Worm (Caenorhabditis elegans) whole organism, L4 larva: ENCODE measurements around the gene Y46C8AM.1.
A peak's percentile ranks its signal among the peaks of the same experiment; 100 is the strongest.

Experiments used
- F37D6.2 ChIP-seq: sonication (generic microtip); optimal IDR thresholded peaks from 2 replicates; lab custom pipeline; 2016; ENCODE audit warnings: mild to moderate bottlenecking, missing genetic modification characterization, missing compliant biosample characterization
- F44E2.7 ChIP-seq: fragments of 200-800 bp; sonication (Bioruptor generic); IDR thresholded peaks from 2 replicates; pipeline ENCODE4 v2.1.2; 2022; ENCODE audit warnings: missing genetic modification characterization, missing compliant biosample characterization
- R02D3.7 ChIP-seq: fragments of 150-350 bp; sonication (generic microtip); optimal IDR thresholded peaks from 3 replicates; lab custom pipeline; 2014; ENCODE audit warnings: missing biosample characterization, missing genetic modification characterization
- Y105C5A.15 ChIP-seq: fragments of 200-800 bp; sonication (Bioruptor generic); IDR thresholded peaks from 2 replicates; pipeline ENCODE4 v1.3.6; 2022; ENCODE audit warnings: missing genetic modification characterization, missing compliant biosample characterization
- ZK337.2 ChIP-seq: fragments of 200-800 bp; sonication (Bioruptor generic); IDR thresholded peaks from 2 replicates; pipeline ENCODE4 v1.3.6; 2022; ENCODE audit warnings: missing genetic modification reagents, missing genetic modification characterization, missing compliant biosample characterization
- ZK546.5 ChIP-seq, 2 experiments: sonication (generic microtip); optimal IDR thresholded peaks; 2 replicates each; lab custom pipeline; 2017; ENCODE audit warnings: missing biosample characterization in 2 of 2, missing genetic modification characterization in 2 of 2
- ama-1 ChIP-seq: fragments of 150-350 bp; optimal IDR thresholded peaks from 2 replicates; lab custom pipeline; 2014; ENCODE audit warnings: inconsistent platforms, mixed read lengths
- arid-1 ChIP-seq: fragments of 200-800 bp; sonication (Bioruptor generic); conservative IDR thresholded peaks from 2 replicates; pipeline ENCODE4 v1.3.6; 2022; ENCODE audit warnings: missing genetic modification reagents, missing genetic modification characterization, missing compliant biosample characterization
- ceh-44 ChIP-seq: fragments of 200-800 bp; sonication (Bioruptor generic); IDR thresholded peaks from 2 replicates; pipeline ENCODE4 v1.3.6; 2022; ENCODE audit warnings: missing genetic modification reagents, missing genetic modification characterization, missing compliant biosample characterization
- ceh-82 ChIP-seq: sonication (generic microtip); optimal IDR thresholded peaks from 2 replicates; lab custom pipeline; 2017; ENCODE audit warnings: missing biosample characterization, missing genetic modification characterization
- cey-2 ChIP-seq: sonication (generic microtip); optimal IDR thresholded peaks from 3 replicates; lab custom pipeline; 2017; ENCODE audit warnings: missing genetic modification characterization, mild to moderate bottlenecking, missing compliant biosample characterization, antibody characterized with exemption, borderline replicate concordance; ENCODE audit not compliant: insufficient read depth
- daf-12 ChIP-seq: fragments of 150-350 bp; optimal IDR thresholded peaks from 2 replicates; lab custom pipeline; 2014; ENCODE audit warnings: missing biosample characterization, missing genetic modification reagents, missing genetic modification characterization
- daf-16 ChIP-seq, 3 experiments: sonication (generic microtip); optimal IDR thresholded peaks; 2 replicates each; lab custom pipeline; 2016 to 2017; ENCODE audit warnings: missing genetic modification characterization in 3 of 3, missing genetic modification reagents in 3 of 3, mild to moderate bottlenecking in 2 of 3, missing compliant biosample characterization in 2 of 3, missing biosample characterization in 1 of 3, moderate library complexity in 1 of 3
- daf-19 ChIP-seq: fragments of 200-800 bp; sonication (Bioruptor generic); conservative IDR thresholded peaks from 2 replicates; pipeline ENCODE4 v1.3.6; 2022; ENCODE audit warnings: missing genetic modification characterization, missing compliant biosample characterization
- dmd-8 ChIP-seq: fragments of 200-800 bp; sonication (Bioruptor generic); IDR thresholded peaks from 2 replicates; pipeline ENCODE4 v1.3.6; 2022; ENCODE audit warnings: missing genetic modification characterization, missing compliant biosample characterization
- dmd-9 ChIP-seq: fragments of 200-800 bp; sonication (Bioruptor generic); IDR thresholded peaks from 2 replicates; pipeline ENCODE4 v1.3.6; 2022; ENCODE audit warnings: missing genetic modification reagents, missing genetic modification characterization, missing compliant biosample characterization
- duxl-1 ChIP-seq: sonication (generic microtip); optimal IDR thresholded peaks from 2 replicates; lab custom pipeline; 2016; ENCODE audit warnings: mild to moderate bottlenecking, missing genetic modification characterization, moderate library complexity, missing compliant biosample characterization; ENCODE audit not compliant: poor library complexity
- dve-1 ChIP-seq: sonication (generic microtip); optimal IDR thresholded peaks from 2 replicates; lab custom pipeline; 2017; ENCODE audit warnings: antibody characterized with exemption, mild to moderate bottlenecking, missing genetic modification characterization, missing compliant biosample characterization; ENCODE audit not compliant: insufficient read depth
- egl-43 ChIP-seq: fragments of 200-800 bp; sonication (Bioruptor generic); IDR thresholded peaks from 2 replicates; pipeline ENCODE4 v1.3.6; 2022; ENCODE audit warnings: missing genetic modification reagents, missing genetic modification characterization, missing compliant biosample characterization
- hlh-11 ChIP-seq: fragments of 200-800 bp; sonication (Bioruptor generic); optimal IDR thresholded peaks from 2 replicates; lab custom pipeline; 2018; ENCODE audit warnings: mild to moderate bottlenecking, missing genetic modification characterization, missing compliant biosample characterization
- lim-7 ChIP-seq: fragments of 200-800 bp; sonication (Bioruptor generic); IDR thresholded peaks from 2 replicates; pipeline ENCODE4 v1.3.6; 2022; ENCODE audit warnings: missing genetic modification characterization, missing compliant biosample characterization
- lin-1 ChIP-seq: fragments of 200-800 bp; sonication (Bioruptor generic); IDR thresholded peaks from 2 replicates; pipeline ENCODE4 v1.3.6; 2022; ENCODE audit warnings: missing genetic modification reagents, missing genetic modification characterization, missing compliant biosample characterization
- lin-39 ChIP-seq: fragments of 150-350 bp; optimal IDR thresholded peaks from 2 replicates; lab custom pipeline; 2014; ENCODE audit warnings: missing biosample characterization, missing genetic modification reagents, missing genetic modification characterization
- lsy-2 ChIP-seq, 2 experiments: fragments of 150-350 bp in 1 of 2; sonication (generic microtip) in 1 of 2; optimal IDR thresholded peaks; 2 replicates each; lab custom pipeline; 2014 to 2017; ENCODE audit warnings: missing biosample characterization in 2 of 2, missing genetic modification characterization in 2 of 2
- madf-5 ChIP-seq, 2 experiments: fragments of 200-800 bp; sonication (Bioruptor generic); IDR thresholded peaks; 2 replicates each; pipeline ENCODE4 v1.3.6; 2022; ENCODE audit warnings: missing compliant biosample characterization in 2 of 2, missing genetic modification characterization in 2 of 2
- madf-9 ChIP-seq: fragments of 200-800 bp; sonication (Bioruptor generic); conservative IDR thresholded peaks from 2 replicates; pipeline ENCODE4 v1.3.6; 2022; ENCODE audit warnings: missing genetic modification reagents, missing genetic modification characterization, missing compliant biosample characterization
- mdl-1 ChIP-seq, 2 experiments: fragments of 150-350 bp in 1 of 2; sonication (generic microtip) in 1 of 2; optimal IDR thresholded peaks; 2 replicates each; lab custom pipeline; 2014 to 2017; ENCODE audit warnings: missing biosample characterization in 2 of 2, missing genetic modification characterization in 2 of 2
- mdt-29 ChIP-seq: fragments of 200-800 bp; sonication (Bioruptor generic); IDR thresholded peaks from 2 replicates; pipeline ENCODE4 v1.3.6; 2022; ENCODE audit warnings: missing genetic modification reagents, missing genetic modification characterization, missing compliant biosample characterization
- mep-1 ChIP-seq: fragments of 150-350 bp; sonication (generic microtip); optimal IDR thresholded peaks from 3 replicates; lab custom pipeline; 2014; ENCODE audit warnings: missing biosample characterization, missing genetic modification characterization
- mes-2 ChIP-seq: sonication (generic microtip); optimal IDR thresholded peaks from 2 replicates; lab custom pipeline; 2016; ENCODE audit warnings: missing genotype, mild to moderate bottlenecking, missing genetic modification characterization, missing compliant biosample characterization; ENCODE audit not compliant: poor library complexity, severe bottlenecking
- mxl-2 ChIP-seq: fragments of 200-800 bp; sonication (Bioruptor generic); conservative IDR thresholded peaks from 2 replicates; pipeline ENCODE4 v1.3.6; 2022; ENCODE audit warnings: missing genetic modification reagents, missing genetic modification characterization, missing compliant biosample characterization
- mxl-3 ChIP-seq: fragments of 200-800 bp; sonication (Bioruptor generic); optimal IDR thresholded peaks from 2 replicates; lab custom pipeline; 2018; ENCODE audit warnings: mild to moderate bottlenecking, missing genetic modification characterization, missing compliant biosample characterization
- nhr-11 ChIP-seq: fragments of 150-350 bp; optimal IDR thresholded peaks from 2 replicates; lab custom pipeline; 2014; ENCODE audit warnings: missing biosample characterization, missing genetic modification characterization
- nhr-111 ChIP-seq: fragments of 200-800 bp; sonication (Bioruptor generic); optimal IDR thresholded peaks from 2 replicates; lab custom pipeline; 2018; ENCODE audit warnings: mild to moderate bottlenecking, missing genetic modification characterization, missing compliant biosample characterization
- nhr-25 ChIP-seq: sonication (generic microtip); optimal IDR thresholded peaks from 2 replicates; lab custom pipeline; 2017; ENCODE audit warnings: missing genetic modification characterization, mild to moderate bottlenecking, missing compliant biosample characterization, antibody characterized with exemption, moderate library complexity, borderline replicate concordance; ENCODE audit not compliant: insufficient read depth
- nhr-28 ChIP-seq: fragments of 150-350 bp; optimal IDR thresholded peaks from 2 replicates; lab custom pipeline; 2014; ENCODE audit warnings: missing biosample characterization, missing genetic modification characterization
- nhr-41 ChIP-seq: fragments of 200-800 bp; sonication (Bioruptor generic); IDR thresholded peaks from 2 replicates; pipeline ENCODE4 v1.3.6; 2022; ENCODE audit warnings: missing genetic modification reagents, missing genetic modification characterization, missing compliant biosample characterization
- nhr-42 ChIP-seq: fragments of 200-800 bp; sonication (Bioruptor generic); IDR thresholded peaks from 2 replicates; pipeline ENCODE4 v1.3.6; 2022; ENCODE audit warnings: missing genetic modification characterization, missing compliant biosample characterization
- nhr-6 ChIP-seq: fragments of 150-350 bp; optimal IDR thresholded peaks from 2 replicates; lab custom pipeline; 2014; ENCODE audit warnings: missing biosample characterization, missing genetic modification characterization
- nhr-77 ChIP-seq: fragments of 150-350 bp; optimal IDR thresholded peaks from 2 replicates; lab custom pipeline; 2014; ENCODE audit warnings: missing biosample characterization, missing genetic modification characterization
- php-3 ChIP-seq: fragments of 200-800 bp; sonication (Bioruptor generic); IDR thresholded peaks from 2 replicates; pipeline ENCODE4 v1.3.6; 2022; ENCODE audit warnings: missing genetic modification reagents, missing genetic modification characterization, missing compliant biosample characterization
- rbr-2 ChIP-seq: sonication (generic microtip); optimal IDR thresholded peaks from 2 replicates; lab custom pipeline; 2016; ENCODE audit warnings: missing genotype, missing genetic modification characterization, missing compliant biosample characterization
- snpc-4 ChIP-seq: fragments of 150-350 bp; optimal IDR thresholded peaks from 2 replicates; lab custom pipeline; 2014; ENCODE audit warnings: missing biosample characterization, missing genetic modification characterization
- spr-3 ChIP-seq: fragments of 200-800 bp; sonication (Bioruptor generic); optimal IDR thresholded peaks from 2 replicates; lab custom pipeline; 2018; ENCODE audit warnings: mild to moderate bottlenecking, missing genetic modification characterization, missing compliant biosample characterization
- tag-97 ChIP-seq: fragments of 200-800 bp; sonication (Bioruptor generic); IDR thresholded peaks from 2 replicates; pipeline ENCODE4 v1.3.6; 2022; ENCODE audit warnings: missing genetic modification characterization, missing compliant biosample characterization
- tra-1 ChIP-seq: fragments of 200-800 bp; sonication (Bioruptor generic); IDR thresholded peaks from 2 replicates; pipeline ENCODE4 v1.3.6; 2022; ENCODE audit warnings: missing genetic modification reagents, missing genetic modification characterization, missing compliant biosample characterization
- unc-39 ChIP-seq: sonication (generic microtip); optimal IDR thresholded peaks from 2 replicates; lab custom pipeline; 2017; ENCODE audit warnings: missing biosample characterization, missing genetic modification characterization
- vab-7 ChIP-seq: fragments of 200-800 bp; sonication (Bioruptor generic); IDR thresholded peaks from 2 replicates; pipeline ENCODE4 v1.3.6; 2022; ENCODE audit warnings: missing genetic modification reagents, missing genetic modification characterization, missing compliant biosample characterization
- zfp-2 ChIP-seq: sonication (generic microtip); optimal IDR thresholded peaks from 2 replicates; lab custom pipeline; 2016; ENCODE audit warnings: mild to moderate bottlenecking, missing genetic modification characterization, missing compliant biosample characterization
- zip-11 ChIP-seq: fragments of 200-800 bp; sonication (Bioruptor generic); IDR thresholded peaks from 2 replicates; pipeline ENCODE4 v1.3.6; 2022; ENCODE audit warnings: missing genetic modification characterization, missing compliant biosample characterization
- zip-2 ChIP-seq: fragments of 150-350 bp; optimal IDR thresholded peaks from 2 replicates; lab custom pipeline; 2014; ENCODE audit warnings: missing biosample characterization, missing genetic modification characterization

The Y46C8AM.1 gene

DNA sequence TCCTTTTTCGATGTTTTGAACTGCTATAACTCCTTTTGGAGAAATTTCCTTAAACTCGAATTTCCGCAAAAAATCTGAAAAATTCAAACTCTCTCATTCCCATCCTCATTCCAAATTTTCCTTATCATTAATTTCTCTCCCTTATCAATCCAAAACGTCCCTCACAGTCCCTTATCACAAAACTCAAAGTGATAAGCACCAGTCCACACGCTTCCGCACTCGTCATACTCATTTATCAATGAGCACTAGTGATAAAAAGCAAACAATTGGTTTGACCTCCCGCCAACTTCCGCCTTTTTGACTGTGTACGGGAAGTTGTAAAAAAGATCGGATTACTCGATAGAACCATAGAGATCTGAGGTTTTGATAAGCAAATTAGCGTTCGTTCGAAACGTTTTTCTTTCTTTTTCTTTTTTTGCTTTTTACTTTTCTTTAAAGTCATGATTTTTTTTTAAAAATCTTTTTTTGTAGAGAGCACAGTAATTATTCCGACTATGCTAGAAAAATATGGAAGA is 26.0 kb downstream of the Y46C8AM.1 start, which contains the start of gene clec-78:
TSS of gene clec-78 (plus strand) at position 465 of the 515 bp plus-strand sequence.
- TF ChIP-seq daf-16 (GFP tag; optimal IDR thresholded peaks at IDR 0.05; lab: Kevin White, UChicago) (no peak), daf-16 (tag; optimal IDR thresholded peaks at IDR 0.05; lab: Kevin White, UChicago) (peak; percentile 78), dve-1 (tag; lab: Kevin White, UChicago) (no peak), nhr-25 (tag; lab: Kevin White, UChicago) (no peak), daf-12 (no peak), ZK337.2 (GFP tag; lab: Robert Waterston, UW) (no peak), ZK546.5 (tag; optimal IDR thresholded peaks at IDR 0.05; lab: Kevin White, UChicago) (no peak), daf-19 (GFP tag; lab: Robert Waterston, UW) (no peak), zfp-2 (tag; lab: Kevin White, UChicago) (no peak), lin-1 (GFP tag; lab: Robert Waterston, UW) (peak; percentile 88), cey-2 (tag; lab: Kevin White, UChicago) (no peak), mxl-2 (GFP tag; lab: Robert Waterston, UW) (no peak), nhr-111 (no peak), tra-1 (peak; percentile 84), nhr-77 (tag; lab: Kevin White, UChicago) (peak; percentile 85), tag-97 (no peak), mep-1 (tag; lab: Kevin White, UChicago) (no peak), snpc-4 (no peak), zip-2 (tag; lab: Kevin White, UChicago) (no peak), ceh-44 (GFP tag; lab: Robert Waterston, UW) (no peak), R02D3.7 (no peak), ama-1 (lab: Kevin White, UChicago) (no peak), nhr-28 (tag; lab: Kevin White, UChicago) (peak; percentile 96), lin-39 (tag; lab: Kevin White, UChicago) (no peak), madf-5 (GFP tag; IDR thresholded peaks at IDR 0.05; lab: Robert Waterston, UW) (no peak), dmd-9 (GFP tag; lab: Robert Waterston, UW) (no peak), madf-9 (GFP tag; lab: Robert Waterston, UW) (no peak), mes-2 (tag; lab: Kevin White, UChicago) (peak; percentile 40), nhr-11 (tag; lab: Kevin White, UChicago) (no peak), ceh-82 (tag; lab: Kevin White, UChicago) (no peak), arid-1 (GFP tag; lab: Robert Waterston, UW) (no peak), lim-7 (no peak), dmd-8 (GFP tag; lab: Robert Waterston, UW) (no peak), F44E2.7 (GFP tag; lab: Robert Waterston, UW) (no peak), nhr-42 (GFP tag; lab: Robert Waterston, UW) (no peak), egl-43 (GFP tag; lab: Robert Waterston, UW) (no peak), Y105C5A.15 (GFP tag; lab: Robert Waterston, UW) (no peak), mdt-29 (no peak), vab-7 (GFP tag; lab: Robert Waterston, UW) (no peak), rbr-2 (tag; lab: Kevin White, UChicago) (no peak), hlh-11 (tag; lab: Kevin White, UChicago) (peak; percentile 79), mxl-3 (GFP tag; lab: Kevin White, UChicago) (peak; percentile 43), unc-39 (tag; lab: Kevin White, UChicago) (no peak), zip-11 (GFP tag; lab: Robert Waterston, UW) (no peak), nhr-6 (peak; percentile 39), php-3 (peak; percentile 83), spr-3 (no peak), duxl-1 (tag; lab: Kevin White, UChicago) (no peak), F37D6.2 (tag; lab: Kevin White, UChicago) (no peak), mdl-1 (tag; optimal IDR thresholded peaks at IDR 0.05; lab: Kevin White, UChicago) (no peak), nhr-41 (GFP tag; lab: Robert Waterston, UW) (peak; percentile 78), lsy-2 (tag; optimal IDR thresholded peaks at IDR 0.05; lab: Kevin White, UChicago) (no peak)
